Fruit fly (Drosophila melanogaster) S2 (cell line): ENCODE results near the gene CG33203.

Source experiments
- CG8478 ChIP-seq: fragments of >200 bp; optimal IDR thresholded peaks from 2 replicates; lab custom pipeline; 2018
- CTCF ChIP-seq, 2 experiments: fragments of >200 bp; optimal IDR thresholded peaks; 2 replicates each; lab custom pipeline; 2018

DNA sequence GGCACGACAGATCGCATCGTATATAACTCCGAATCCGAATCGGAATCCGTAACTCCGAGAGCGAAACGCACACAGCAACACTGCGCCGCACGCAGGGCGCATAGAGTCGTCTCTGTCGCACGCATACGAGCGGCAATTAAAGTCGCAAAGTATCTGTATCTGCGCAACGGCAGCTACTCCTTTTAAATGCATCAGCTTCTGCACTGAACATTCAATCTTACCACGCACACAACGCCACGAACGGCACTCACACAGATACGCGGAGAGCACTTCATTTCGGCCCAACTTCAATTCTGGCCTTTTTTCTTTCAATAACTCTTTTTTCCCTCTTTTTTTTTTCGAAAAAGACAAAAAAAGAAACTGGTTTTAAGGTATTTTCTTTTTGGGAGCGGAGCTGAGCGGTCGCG lies 29.3 kb downstream of the CG33203 start:
- TF ChIP-seq CG8478 (no peak), CTCF (optimal IDR thresholded peaks at IDR 0.05; lab: Kevin White, UChicago) (peak in 1 of 2 experiments; percentile 5)
